Fruit fly (Drosophila melanogaster) whole organism, embryonic: ENCODE measurements around the gene CG5969.
A peak's percentile ranks its signal among the peaks of the same experiment; 100 is the strongest.

Experiments
- Atf-2 ChIP-seq: fragments of 200-800 bp; sonication (Bioruptor generic); optimal IDR thresholded peaks from 2 replicates; lab custom pipeline; 2016; ENCODE audit warnings: missing biosample characterization, missing genetic modification characterization
- BEAF-32 ChIP-seq: fragments of 200-800 bp; sonication (Bioruptor generic); optimal IDR thresholded peaks from 3 replicates; lab custom pipeline; 2017; ENCODE audit warnings: missing biosample characterization, missing genetic modification characterization, mild to moderate bottlenecking, moderate library complexity, missing genetic modification reagents
- Bdp1 ChIP-seq: fragments of 200-800 bp; sonication (Bioruptor generic); optimal IDR thresholded peaks from 3 replicates; lab custom pipeline; 2016; ENCODE audit warnings: missing biosample characterization, missing genetic modification characterization
- Blimp-1 ChIP-seq: fragments of 200-800 bp; sonication (Bioruptor generic); optimal IDR thresholded peaks from 3 replicates; lab custom pipeline; 2018; ENCODE audit warnings: missing biosample characterization, missing genetic modification characterization, mild to moderate bottlenecking, moderate library complexity, missing genetic modification reagents
- CG10147 ChIP-seq: fragments of 200-800 bp; sonication (Bioruptor generic); optimal IDR thresholded peaks from 2 replicates; lab custom pipeline; 2019; ENCODE audit warnings: missing biosample characterization, mild to moderate bottlenecking, missing genetic modification characterization, moderate library complexity
- CG10209 ChIP-seq: fragments of 200-800 bp; sonication (Bioruptor generic); optimal IDR thresholded peaks from 3 replicates; lab custom pipeline; 2017; ENCODE audit warnings: missing biosample characterization, mild to moderate bottlenecking, missing genetic modification characterization, missing genetic modification reagents
- CG10565 ChIP-seq: fragments of 200-800 bp; sonication (Bioruptor generic); optimal IDR thresholded peaks from 3 replicates; lab custom pipeline; 2016; ENCODE audit warnings: missing biosample characterization, mild to moderate bottlenecking, missing genetic modification characterization
- CG11247 ChIP-seq: fragments of 200-800 bp; sonication (Bioruptor generic); IDR thresholded peaks from 2 replicates; pipeline ENCODE4 v1.3.6; 2022; ENCODE audit warnings: missing biosample characterization, missing genetic modification characterization
- CG12104 ChIP-seq: fragments of 200-800 bp; sonication (Bioruptor generic); optimal IDR thresholded peaks from 3 replicates; lab custom pipeline; 2016; ENCODE audit warnings: missing biosample characterization, missing genetic modification characterization
- CG1233 ChIP-seq: fragments of 200-800 bp; sonication (Bioruptor generic); optimal IDR thresholded peaks from 4 replicates; lab custom pipeline; 2018; ENCODE audit warnings: missing biosample characterization, mild to moderate bottlenecking, missing genetic modification characterization
- CG13424 ChIP-seq: fragments of 200-800 bp; sonication (Bioruptor generic); optimal IDR thresholded peaks from 2 replicates; lab custom pipeline; 2019; ENCODE audit warnings: missing biosample characterization, mild to moderate bottlenecking, missing genetic modification characterization, moderate library complexity
- CG13624 ChIP-seq: fragments of 200-800 bp; sonication (Bioruptor generic); optimal IDR thresholded peaks from 2 replicates; lab custom pipeline; 2016; ENCODE audit warnings: missing biosample characterization, missing genetic modification characterization
- CG15479 ChIP-seq: fragments of 200-800 bp; sonication (Bioruptor generic); optimal IDR thresholded peaks from 3 replicates; lab custom pipeline; 2019; ENCODE audit warnings: missing biosample characterization, mild to moderate bottlenecking, missing genetic modification characterization, moderate library complexity
- CG17186 ChIP-seq: fragments of 200-800 bp; sonication (Bioruptor generic); optimal IDR thresholded peaks from 3 replicates; lab custom pipeline; 2017; ENCODE audit warnings: missing biosample characterization, missing genetic modification reagents, missing genetic modification characterization
- CG18599 ChIP-seq: fragments of 200-800 bp; sonication (Bioruptor generic); optimal IDR thresholded peaks from 3 replicates; lab custom pipeline; 2017; ENCODE audit warnings: missing biosample characterization, missing genetic modification characterization, mild to moderate bottlenecking, moderate library complexity, missing genetic modification reagents
- CG3281 ChIP-seq: fragments of 200-800 bp; sonication (Bioruptor generic); optimal IDR thresholded peaks from 3 replicates; lab custom pipeline; 2017; ENCODE audit warnings: missing biosample characterization, mild to moderate bottlenecking, missing genetic modification characterization
- CG33557 ChIP-seq: fragments of 200-800 bp; sonication (Bioruptor generic); optimal IDR thresholded peaks from 2 replicates; lab custom pipeline; 2019; ENCODE audit warnings: missing biosample characterization, mild to moderate bottlenecking, missing genetic modification characterization, moderate library complexity
- CG4617 ChIP-seq: fragments of 200-800 bp; sonication (Bioruptor generic); optimal IDR thresholded peaks from 3 replicates; lab custom pipeline; 2016; ENCODE audit warnings: missing biosample characterization, missing genetic modification characterization, borderline replicate concordance
- CG4820 ChIP-seq: fragments of 200-800 bp; sonication (Bioruptor generic); optimal IDR thresholded peaks from 3 replicates; lab custom pipeline; 2016; ENCODE audit warnings: missing biosample characterization, missing genetic modification characterization
- CG6683 ChIP-seq: fragments of 200-800 bp; sonication (Bioruptor generic); optimal IDR thresholded peaks from 2 replicates; lab custom pipeline; 2017; ENCODE audit warnings: missing biosample characterization, mild to moderate bottlenecking, missing genetic modification characterization, missing genetic modification reagents
- CG6854 ChIP-seq: fragments of 200-800 bp; sonication (Bioruptor generic); optimal IDR thresholded peaks from 3 replicates; lab custom pipeline; 2017; ENCODE audit warnings: missing biosample characterization, mild to moderate bottlenecking, missing genetic modification characterization
- CG7786 ChIP-seq: fragments of 200-800 bp; sonication (Bioruptor generic); optimal IDR thresholded peaks from 2 replicates; lab custom pipeline; 2016; ENCODE audit warnings: missing biosample characterization, missing genetic modification characterization
- CG8281 ChIP-seq: fragments of 200-800 bp; sonication (Bioruptor generic); optimal IDR thresholded peaks from 2 replicates; lab custom pipeline; 2018; ENCODE audit warnings: missing biosample characterization, mild to moderate bottlenecking, missing genetic modification characterization, moderate library complexity
- CG8944 ChIP-seq: fragments of 200-800 bp; sonication (Bioruptor generic); optimal IDR thresholded peaks from 3 replicates; lab custom pipeline; 2016; ENCODE audit warnings: missing biosample characterization, missing genetic modification characterization
- CG9609 ChIP-seq: fragments of 200-800 bp; sonication (Bioruptor generic); optimal IDR thresholded peaks from 3 replicates; lab custom pipeline; 2016; ENCODE audit warnings: missing biosample characterization, missing genetic modification characterization
- CG9876 ChIP-seq: fragments of 200-800 bp; sonication (Bioruptor generic); optimal IDR thresholded peaks from 2 replicates; lab custom pipeline; 2016; ENCODE audit warnings: missing biosample characterization, missing genetic modification characterization
- Chrac-16 ChIP-seq: fragments of 200-800 bp; sonication (Bioruptor generic); optimal IDR thresholded peaks from 3 replicates; lab custom pipeline; 2016; ENCODE audit warnings: missing biosample characterization, missing genetic modification characterization
- Doc3 ChIP-seq: fragments of 200-800 bp; sonication (Bioruptor generic); IDR thresholded peaks from 3 replicates; pipeline ENCODE4 v1.3.6; 2022; ENCODE audit warnings: missing biosample characterization, missing genetic modification characterization; ENCODE audit not compliant: partially characterized antibody
- Fer3 ChIP-seq: fragments of 200-800 bp; sonication (Bioruptor generic); optimal IDR thresholded peaks from 2 replicates; lab custom pipeline; 2018; ENCODE audit warnings: missing biosample characterization, mild to moderate bottlenecking, missing genetic modification characterization, moderate library complexity
- HLH54F ChIP-seq: fragments of 200-800 bp; sonication (Bioruptor generic); optimal IDR thresholded peaks from 3 replicates; lab custom pipeline; 2016; ENCODE audit warnings: missing biosample characterization, missing genetic modification characterization
- Lhr ChIP-seq: fragments of 200-800 bp; sonication (Bioruptor generic); optimal IDR thresholded peaks from 3 replicates; lab custom pipeline; 2017; ENCODE audit warnings: mild to moderate bottlenecking, missing biosample characterization, missing genetic modification reagents, missing genetic modification characterization
- NC2α ChIP-seq: fragments of 200-800 bp; sonication (Bioruptor generic); optimal IDR thresholded peaks from 2 replicates; lab custom pipeline; 2016; ENCODE audit warnings: missing biosample characterization, missing genetic modification characterization
- NfI ChIP-seq: fragments of 200-800 bp; sonication (Bioruptor generic); optimal IDR thresholded peaks from 3 replicates; lab custom pipeline; 2018; ENCODE audit warnings: missing biosample characterization, mild to moderate bottlenecking, missing genetic modification characterization, moderate library complexity
- Sin3A ChIP-seq: fragments of >200 bp; optimal IDR thresholded peaks from 2 replicates; lab custom pipeline; 2018
- bbx ChIP-seq: fragments of 200-800 bp; sonication (Bioruptor generic); IDR thresholded peaks from 2 replicates; pipeline ENCODE4 v1.3.6; 2022; ENCODE audit warnings: missing biosample characterization, missing genetic modification characterization; ENCODE audit not compliant: partially characterized antibody
- fu2 ChIP-seq: fragments of 200-800 bp; sonication (Bioruptor generic); optimal IDR thresholded peaks from 2 replicates; lab custom pipeline; 2016; ENCODE audit warnings: missing biosample characterization, missing genetic modification characterization
- gcm2 ChIP-seq: fragments of 200-800 bp; sonication (Bioruptor generic); optimal IDR thresholded peaks from 2 replicates; lab custom pipeline; 2016; ENCODE audit warnings: missing biosample characterization, missing genetic modification characterization
- ham ChIP-seq: fragments of 200-800 bp; sonication (Bioruptor generic); IDR thresholded peaks from 2 replicates; pipeline ENCODE4 v1.3.6; 2022; ENCODE audit warnings: missing biosample characterization, missing genetic modification characterization
- hb ChIP-seq: fragments of 200-800 bp; sonication (Bioruptor generic); IDR thresholded peaks from 3 replicates; pipeline ENCODE4 v1.3.6; 2022; ENCODE audit warnings: missing biosample characterization, missing genetic modification characterization; ENCODE audit not compliant: partially characterized antibody
- jing ChIP-seq: fragments of 200-800 bp; sonication (Bioruptor generic); optimal IDR thresholded peaks from 2 replicates; lab custom pipeline; 2018; ENCODE audit warnings: missing biosample characterization, mild to moderate bottlenecking, missing genetic modification characterization
- lab ChIP-seq: fragments of 200-800 bp; sonication (Bioruptor generic); optimal IDR thresholded peaks from 3 replicates; lab custom pipeline; 2017; ENCODE audit warnings: missing biosample characterization, missing genetic modification characterization, mild to moderate bottlenecking, moderate library complexity, missing genetic modification reagents
- lmd ChIP-seq: fragments of 200-800 bp; sonication (Bioruptor generic); IDR thresholded peaks from 2 replicates; pipeline ENCODE4 v1.3.6; 2022; ENCODE audit warnings: missing biosample characterization, missing genetic modification characterization
- phol ChIP-seq: fragments of 200-800 bp; sonication (Bioruptor generic); optimal IDR thresholded peaks from 3 replicates; lab custom pipeline; 2018; ENCODE audit warnings: missing biosample characterization, mild to moderate bottlenecking, missing genetic modification characterization, moderate library complexity
- sima ChIP-seq: fragments of 200-800 bp; sonication (Bioruptor generic); optimal IDR thresholded peaks from 2 replicates; lab custom pipeline; 2016; ENCODE audit warnings: missing biosample characterization, missing genetic modification characterization
- so ChIP-seq: fragments of 200-800 bp; sonication (Bioruptor generic); IDR thresholded peaks from 3 replicates; pipeline ENCODE4 v1.3.6; 2022; ENCODE audit warnings: missing biosample characterization, missing genetic modification characterization
- sqz ChIP-seq: fragments of 200-800 bp; sonication (Bioruptor generic); optimal IDR thresholded peaks from 3 replicates; lab custom pipeline; 2018; ENCODE audit warnings: missing biosample characterization, mild to moderate bottlenecking, missing genetic modification characterization
- stwl ChIP-seq: fragments of 200-800 bp; sonication (Bioruptor generic); optimal IDR thresholded peaks from 3 replicates; lab custom pipeline; 2018; ENCODE audit warnings: missing biosample characterization, mild to moderate bottlenecking, missing genetic modification characterization, moderate library complexity
- twi ChIP-seq: fragments of 200-800 bp; optimal IDR thresholded peaks from 2 replicates; lab custom pipeline; 2019; ENCODE audit warnings: missing biosample characterization, mild to moderate bottlenecking, missing genetic modification characterization, moderate library complexity
- yki ChIP-seq: fragments of >200 bp; optimal IDR thresholded peaks from 3 replicates; lab custom pipeline; 2018

The CG5969 gene

dm6 chr3L:20444815-20445519 is 28.6 kb upstream of the CG5969 start (continued):
- TF ChIP-seq sima (GFP tag; lab: Kevin White, UChicago) (no peak), CG10209 (GFP tag; lab: Kevin White, UChicago) (peak; percentile 83), CG1233 (GFP tag; lab: Kevin White, UChicago) (peak; percentile 86), CG9609 (GFP tag; lab: Kevin White, UChicago) (peak; percentile 37), bbx (0 out of 2 replicates have a peak, but pooled peaks have one; percentile 32), lmd (GFP tag; lab: Robert Waterston, UW) (peak; percentile 91), CG7786 (GFP tag; lab: Kevin White, UChicago) (no peak), stwl (tag; lab: Kevin White, UChicago) (no peak), twi (tag; lab: Kevin White, UChicago) (peak; percentile 51), phol (tag; lab: Kevin White, UChicago) (peak; percentile 83), CG4820 (peak; percentile 80), CG4617 (GFP tag; lab: Kevin White, UChicago) (peak; percentile 22), CG9876 (GFP tag; lab: Kevin White, UChicago) (no peak), CG13624 (GFP tag; lab: Kevin White, UChicago) (peak; percentile 16), NC2α (GFP tag; lab: Kevin White, UChicago) (no peak), lab (peak; percentile 92), so (peak; percentile 91), Chrac-16 (peak; percentile 76), BEAF-32 (no peak), CG6683 (peak; percentile 68), CG33557 (peak; percentile 20), gcm2 (GFP tag; lab: Kevin White, UChicago) (peak; percentile 33), Fer3 (tag; lab: Kevin White, UChicago) (peak; percentile 86), Lhr (peak; percentile 51), Bdp1 (GFP tag; lab: Kevin White, UChicago) (peak; percentile 27), yki (no peak), CG8281 (tag; lab: Kevin White, UChicago) (peak; percentile 57), CG13424 (tag; lab: Kevin White, UChicago) (peak; percentile 82), CG18599 (peak; percentile 87), Atf-2 (GFP tag; lab: Kevin White, UChicago) (no peak), Blimp-1 (GFP tag; lab: Kevin White, UChicago) (peak; percentile 85), CG12104 (GFP tag; lab: Kevin White, UChicago) (peak; percentile 79), CG10565 (peak; percentile 23), Sin3A (lab: Kevin White, UChicago) (no peak), CG11247 (GFP tag; lab: Robert Waterston, UW) (peak; percentile 85), jing (GFP tag; lab: Kevin White, UChicago) (peak; percentile 53), Doc3 (GFP tag; lab: Robert Waterston, UW) (no peak), CG17186 (GFP tag; lab: Kevin White, UChicago) (peak; percentile 32), sqz (peak; percentile 15), CG6854 (peak; percentile 62), ham (GFP tag; lab: Robert Waterston, UW) (0 out of 2 replicates have a peak, but pooled peaks have one; percentile 50), HLH54F (peak; percentile 32), CG3281 (GFP tag; lab: Kevin White, UChicago) (peak; percentile 86), NfI (peak; percentile 73), fu2 (no peak), CG10147 (GFP tag; lab: Kevin White, UChicago) (peak; percentile 78), hb (0 out of 3 replicates have a peak, but pooled peaks have one; percentile 15), CG15479 (GFP tag; lab: Kevin White, UChicago) (no peak), CG8944 (GFP tag; lab: Kevin White, UChicago) (no peak)
